Fruit fly (Drosophila melanogaster) whole organism, embryonic: ENCODE results near the gene eca.

Experiments used
- Ada2b ChIP-seq: fragments of 200-800 bp; sonication (Bioruptor generic); IDR thresholded peaks from 2 replicates; pipeline ENCODE4 v1.3.6; 2022; ENCODE audit warnings: missing biosample characterization, missing genetic modification characterization
- CG11085 ChIP-seq: fragments of 200-800 bp; sonication (Bioruptor generic); IDR thresholded peaks from 2 replicates; pipeline ENCODE4 v1.3.6; 2022; ENCODE audit warnings: missing biosample characterization, missing genetic modification characterization
- CG1529 ChIP-seq: fragments of 200-800 bp; sonication (Bioruptor generic); optimal IDR thresholded peaks from 3 replicates; lab custom pipeline; 2018; ENCODE audit warnings: missing biosample characterization, missing genetic modification characterization
- CG1602 ChIP-seq: fragments of 200-800 bp; sonication (Bioruptor generic); optimal IDR thresholded peaks from 3 replicates; lab custom pipeline; 2016; ENCODE audit warnings: missing biosample characterization, missing genetic modification characterization
- CG31365 ChIP-seq: fragments of 200-800 bp; sonication (Bioruptor generic); optimal IDR thresholded peaks from 2 replicates; lab custom pipeline; 2018; ENCODE audit warnings: missing biosample characterization, mild to moderate bottlenecking, missing genetic modification characterization
- CG5953 ChIP-seq: fragments of 200-800 bp; sonication (Bioruptor generic); IDR thresholded peaks from 2 replicates; pipeline ENCODE4 v1.3.6; 2022; ENCODE audit warnings: missing biosample characterization, missing genetic modification characterization
- CG9609 ChIP-seq: fragments of 200-800 bp; sonication (Bioruptor generic); optimal IDR thresholded peaks from 3 replicates; lab custom pipeline; 2016; ENCODE audit warnings: missing biosample characterization, missing genetic modification characterization
- abd-A ChIP-seq: fragments of 200-800 bp; sonication (Bioruptor generic); optimal IDR thresholded peaks from 3 replicates; lab custom pipeline; 2019; ENCODE audit warnings: missing biosample characterization, mild to moderate bottlenecking, missing genetic modification characterization, moderate library complexity
- corto ChIP-seq: fragments of 200-800 bp; sonication (Bioruptor generic); optimal IDR thresholded peaks from 2 replicates; lab custom pipeline; 2016; ENCODE audit warnings: missing biosample characterization, mild to moderate bottlenecking, missing genetic modification characterization, moderate library complexity
- ems ChIP-seq: fragments of 200-800 bp; sonication (Bioruptor generic); optimal IDR thresholded peaks from 3 replicates; lab custom pipeline; 2016; ENCODE audit warnings: missing biosample characterization, missing genetic modification characterization
- kah ChIP-seq: fragments of 200-800 bp; sonication (Bioruptor generic); optimal IDR thresholded peaks from 2 replicates; lab custom pipeline; 2018; ENCODE audit warnings: missing biosample characterization, mild to moderate bottlenecking, missing genetic modification characterization

dm6 chr3R:9703273-9703672 lies 18.0 kb upstream of the eca start:
- no peak for TF ChIP-seq CG1602 (GFP tag; lab: Kevin White, UChicago)
- TF ChIP-seq CG5953 (GFP tag; lab: Robert Waterston, UW) = no peak
- no peak for TF ChIP-seq CG9609 (GFP tag; lab: Kevin White, UChicago)
- TF ChIP-seq CG11085 (GFP tag; lab: Robert Waterston, UW) = no peak
- no peak for TF ChIP-seq CG31365 (tag; lab: Kevin White, UChicago)
- no peak for TF ChIP-seq kah (GFP tag; lab: Kevin White, UChicago)
- no peak for TF ChIP-seq CG1529 (GFP tag; lab: Kevin White, UChicago)
- TF ChIP-seq abd-A (tag; lab: Kevin White, UChicago) = no peak
- TF ChIP-seq ems = no peak
- no peak for TF ChIP-seq Ada2b (GFP tag; lab: Robert Waterston, UW)
- no peak for TF ChIP-seq corto (GFP tag; lab: Kevin White, UChicago)
